Worm (Caenorhabditis elegans): ENCODE results near the gene oac-30.

DNA sequence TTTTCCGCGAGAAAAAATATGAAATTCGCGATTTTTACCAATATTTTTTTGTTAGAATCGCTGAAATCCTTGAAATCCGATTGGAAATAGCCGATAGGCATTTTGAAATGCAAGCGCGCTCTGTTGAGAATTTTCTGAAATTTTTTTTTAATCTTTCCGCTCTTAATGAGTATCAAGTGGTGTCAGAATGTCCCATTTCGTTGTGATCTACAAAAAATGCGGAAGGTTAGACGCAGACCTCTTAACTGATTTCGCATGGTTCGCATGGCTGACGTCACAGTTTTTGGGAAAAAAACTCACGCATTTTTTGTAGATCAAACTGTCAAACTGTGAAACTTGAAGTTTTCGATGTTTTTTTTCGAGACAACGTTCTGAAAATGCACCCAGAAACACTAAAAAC lies 5.1 kb upstream of the oac-30 start, which contains the start of gene srw-66:
- no peak for TF ChIP-seq dao-5 (tag; optimal IDR thresholded peaks at IDR 0.05)
- no peak for TF ChIP-seq him-1 (tag; optimal IDR thresholded peaks at IDR 0.05)
- TF ChIP-seq W03F9.2 (tag; optimal IDR thresholded peaks at IDR 0.05): no peak

Measured in whole organism, L4/young adult.